Worm (Caenorhabditis elegans): ENCODE results near the gene F07F6.2.

Gene F07F6.2

DNA sequence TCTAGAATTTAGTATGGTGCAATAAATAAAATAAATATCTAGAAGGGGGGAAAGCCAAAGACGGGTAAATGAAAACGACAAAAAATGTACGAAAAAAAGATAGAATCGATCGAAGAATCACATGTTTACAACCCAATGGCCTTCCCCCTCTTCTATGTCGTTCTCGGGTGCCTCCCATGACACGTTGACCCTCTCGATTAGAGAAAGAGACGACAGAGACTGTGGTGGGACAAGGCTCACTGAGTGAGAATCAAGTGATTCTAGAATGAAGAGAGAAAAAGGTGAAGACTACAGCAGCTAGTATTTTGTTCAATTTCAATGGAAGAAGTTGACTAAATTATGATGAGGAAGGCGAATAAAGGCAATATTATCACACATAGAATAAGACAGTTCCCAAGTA lies 4.0 kb upstream of the F07F6.2 start:
- TF ChIP-seq C16A3.4 (tag; optimal IDR thresholded peaks at IDR 0.05), result peak; percentile 55
- TF ChIP-seq elt-3 (tag; optimal IDR thresholded peaks at IDR 0.05), result peak in 1 of 6 experiments; percentile 74
- TF ChIP-seq pag-3 (tag; optimal IDR thresholded peaks at IDR 0.05; ENCODE audit: borderline replicate concordance, insufficient read depth), result no peak
- peak; percentile 85 for TF ChIP-seq lin-14 (GFP tag; optimal IDR thresholded peaks at IDR 0.05)
- peak; percentile 6 for TF ChIP-seq snpc-4 (tag; optimal IDR thresholded peaks at IDR 0.05)
- TF ChIP-seq skn-1 (tag; optimal IDR thresholded peaks at IDR 0.05), result peak; percentile 17
- peak; percentile 56 to 73 for TF ChIP-seq lsy-2 (tag; optimal IDR thresholded peaks at IDR 0.05)
- TF ChIP-seq snu-23 (GFP tag; optimal IDR thresholded peaks at IDR 0.05), result peak; percentile 81
- TF ChIP-seq swsn-7 (tag; optimal IDR thresholded peaks at IDR 0.05), result peak; percentile 48
- TF ChIP-seq ztf-4 (tag; optimal IDR thresholded peaks at IDR 0.05), result peak; percentile 36
- TF ChIP-seq xbp-1 (tag; optimal IDR thresholded peaks at IDR 0.05), result peak; percentile 19
- TF ChIP-seq nhr-85 (tag), result peak; percentile 79
- TF ChIP-seq ztf-11 (tag; optimal IDR thresholded peaks at IDR 0.05), result no peak
- peak; percentile 21; the same call in 1 of the 2 replicates for TF ChIP-seq nhr-19 (GFP tag; conservative IDR thresholded peaks at IDR 0.05)
- peak; percentile 60 for TF ChIP-seq nhr-20 (tag; optimal IDR thresholded peaks at IDR 0.05)
- TF ChIP-seq efl-1 (optimal IDR thresholded peaks at IDR 0.05), result peak; percentile 45 to 55
- TF ChIP-seq efl-1 (GFP tag; optimal IDR thresholded peaks at IDR 0.05 in 1 of 2), result peak; percentile 45 to 89
- TF ChIP-seq lin-35 (GFP tag; optimal IDR thresholded peaks at IDR 0.05), result peak; percentile 60 to 78
- TF ChIP-seq irx-1 (tag; optimal IDR thresholded peaks at IDR 0.05), result no peak
- no peak for TF ChIP-seq hlh-4 (tag; optimal IDR thresholded peaks at IDR 0.05)
- TF ChIP-seq sup-37 (GFP tag; optimal IDR thresholded peaks at IDR 0.05), result no peak
- no peak for TF ChIP-seq pqm-1 (tag; optimal IDR thresholded peaks at IDR 0.05)
- TF ChIP-seq unc-30 (tag; optimal IDR thresholded peaks at IDR 0.05), result no peak
- TF ChIP-seq blmp-1 (tag; optimal IDR thresholded peaks at IDR 0.05), result peak; percentile 34
- TF ChIP-seq sox-4 (tag; optimal IDR thresholded peaks at IDR 0.05), result no peak
- TF ChIP-seq nhr-71 (tag; optimal IDR thresholded peaks at IDR 0.05), result peak; percentile 78
- TF ChIP-seq hpl-2 (GFP tag; optimal IDR thresholded peaks at IDR 0.05), result no peak
- TF ChIP-seq nhr-76 (tag; optimal IDR thresholded peaks at IDR 0.05), result no peak
- TF ChIP-seq dpl-1 (GFP tag; optimal IDR thresholded peaks at IDR 0.05), result peak; percentile 21 to 60 (median 58)
- no peak for TF ChIP-seq fkh-4 (tag; optimal IDR thresholded peaks at IDR 0.05; ENCODE audit: borderline replicate concordance)
- TF ChIP-seq lir-3 (tag; optimal IDR thresholded peaks at IDR 0.05; ENCODE audit: poor library complexity), result peak; percentile 12
- no peak for TF ChIP-seq C04F5.9 (tag; optimal IDR thresholded peaks at IDR 0.05)
- peak; percentile 59 for TF ChIP-seq elt-2 (tag; optimal IDR thresholded peaks at IDR 0.05)
- peak; percentile 70 for TF ChIP-seq mep-1 (tag; optimal IDR thresholded peaks at IDR 0.05)
- no peak for TF ChIP-seq nhr-28 (tag; optimal IDR thresholded peaks at IDR 0.05)
- TF ChIP-seq rnt-1 (tag; optimal IDR thresholded peaks at IDR 0.05), result peak; percentile 71
- TF ChIP-seq jun-1 (tag; optimal IDR thresholded peaks at IDR 0.05), result no peak
- TF ChIP-seq mdl-1 (tag; optimal IDR thresholded peaks at IDR 0.05), result peak in 1 of 2 experiments; percentile 62
- no peak for TF ChIP-seq egl-13 (tag; optimal IDR thresholded peaks at IDR 0.05)
- TF ChIP-seq lin-13 (GFP tag; optimal IDR thresholded peaks at IDR 0.05), result peak; percentile 37
- peak; percentile 34 for TF ChIP-seq F16B12.6 (tag; optimal IDR thresholded peaks at IDR 0.05)
- no peak for TF ChIP-seq sptf-1 (tag; optimal IDR thresholded peaks at IDR 0.05)
- no peak for TF ChIP-seq tbx-2 (tag; optimal IDR thresholded peaks at IDR 0.05)
- TF ChIP-seq ceh-82 (tag; optimal IDR thresholded peaks at IDR 0.05), result no peak
- peak; percentile 17 for TF ChIP-seq nhr-90 (tag; optimal IDR thresholded peaks at IDR 0.05; ENCODE audit: poor library complexity)
- TF ChIP-seq nhr-47 (tag; optimal IDR thresholded peaks at IDR 0.05), result peak; percentile 45
- no peak for TF ChIP-seq ama-1 (optimal IDR thresholded peaks at IDR 0.05)
